Worm (Caenorhabditis elegans): Measurements from ENCODE around the gene vps-29.
A peak's percentile ranks its signal among the peaks of the same experiment; 100 is the strongest.

The vps-29 gene

DNA sequence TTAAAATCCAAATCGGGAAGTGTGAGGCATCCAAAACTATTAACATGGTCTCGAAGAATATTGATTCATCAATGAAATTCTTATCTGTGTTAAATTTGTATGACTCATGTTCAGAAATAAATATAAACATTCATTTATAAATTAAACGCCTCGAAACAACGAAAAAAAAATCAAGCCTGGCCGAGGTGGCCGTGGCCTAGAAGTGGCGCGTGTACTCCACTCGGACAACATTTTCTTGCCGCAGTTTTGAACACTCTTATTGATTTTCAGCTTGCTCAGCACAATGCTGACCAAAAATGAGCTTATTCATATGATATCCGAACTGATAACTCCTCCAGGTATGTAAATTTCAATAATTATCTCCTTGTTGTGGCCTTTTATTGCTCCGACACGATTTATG lies 48.7 kb downstream of the vps-29 start, which contains the start of gene ekl-6 (continued):
- TF ChIP-seq nhr-237 (tag; optimal IDR thresholded peaks at IDR 0.05) = no peak
- TF ChIP-seq blmp-1 (tag; optimal IDR thresholded peaks at IDR 0.05; ENCODE audit: insufficient read depth) = no peak
- TF ChIP-seq aly-2 (tag; optimal IDR thresholded peaks at IDR 0.05) = no peak
- TF ChIP-seq nhr-21 (tag; optimal IDR thresholded peaks at IDR 0.05) = no peak
- TF ChIP-seq egl-27 (tag; optimal IDR thresholded peaks at IDR 0.05) = no peak
- no peak for TF ChIP-seq unc-39 (tag; optimal IDR thresholded peaks at IDR 0.05)
- no peak for TF ChIP-seq ama-1 (optimal IDR thresholded peaks at IDR 0.05)
- TF ChIP-seq unc-62 (GFP tag; optimal IDR thresholded peaks at IDR 0.05) = no peak
- peak; percentile 58 for TF ChIP-seq F13H6.1 (tag; optimal IDR thresholded peaks at IDR 0.05)

All from whole organism, L2 larva.